Worm (Caenorhabditis elegans) whole organism, L4/young adult: ENCODE data around the gene cnnm-2.
A peak's percentile ranks its signal among the peaks of the same experiment; 100 is the strongest.

Source experiments
- W03F9.2 ChIP-seq: fragments of 150-350 bp; optimal IDR thresholded peaks from 2 replicates; lab custom pipeline; 2014; ENCODE audit warnings: missing biosample characterization, missing genetic modification characterization
- dao-5 ChIP-seq: sonication (generic microtip); optimal IDR thresholded peaks from 2 replicates; lab custom pipeline; 2016; ENCODE audit warnings: missing genotype, missing genetic modification characterization, moderate library complexity, missing compliant biosample characterization
- him-1 ChIP-seq: sonication (generic microtip); optimal IDR thresholded peaks from 2 replicates; lab custom pipeline; 2016; ENCODE audit warnings: missing genotype, missing genetic modification reagents, missing genetic modification characterization, missing compliant biosample characterization

Gene cnnm-2

ce11 chrX:8799925-8800324 lies 12.0 kb upstream of the cnnm-2 start:
- TF ChIP-seq W03F9.2 (tag; lab: Kevin White, UChicago) (no peak), him-1 (no peak), dao-5 (tag; lab: Kevin White, UChicago) (no peak)

- TF ChIP-seq W03F9.2 (tag; lab: Kevin White, UChicago) (no peak), him-1 (no peak), dao-5 (tag; lab: Kevin White, UChicago) (no peak)
Measured at ce11 chrX:8800355-8800754, 11.6 kb upstream of the cnnm-2 start.

DNA sequence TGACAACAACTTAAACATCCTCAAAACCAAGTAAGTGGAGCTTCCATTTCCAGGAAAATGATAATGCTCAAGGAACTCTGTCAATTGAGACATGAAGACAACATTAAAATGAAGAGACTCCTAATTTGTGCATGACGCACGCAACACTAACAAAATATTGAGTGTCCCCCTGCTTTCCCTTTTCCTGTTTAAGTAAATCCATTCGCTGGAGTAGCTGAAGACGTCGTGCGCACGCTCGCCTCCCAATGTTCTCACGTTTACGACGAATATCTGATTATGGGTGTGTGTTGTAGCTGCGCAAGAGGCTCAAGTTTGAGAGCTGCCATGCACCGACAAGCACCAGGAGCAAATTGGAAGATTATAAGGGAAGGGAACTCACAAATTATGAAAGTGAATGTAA lies 10.9 kb upstream of the cnnm-2 start:
- TF ChIP-seq W03F9.2 (tag; lab: Kevin White, UChicago) = no peak
- peak; percentile 42 for TF ChIP-seq him-1
- no peak for TF ChIP-seq dao-5 (tag; lab: Kevin White, UChicago)

ce11 chrX:8805475-8805874 lies 6.4 kb upstream of the cnnm-2 start:
- TF ChIP-seq him-1 (no peak), dao-5 (tag; lab: Kevin White, UChicago) (no peak)

DNA sequence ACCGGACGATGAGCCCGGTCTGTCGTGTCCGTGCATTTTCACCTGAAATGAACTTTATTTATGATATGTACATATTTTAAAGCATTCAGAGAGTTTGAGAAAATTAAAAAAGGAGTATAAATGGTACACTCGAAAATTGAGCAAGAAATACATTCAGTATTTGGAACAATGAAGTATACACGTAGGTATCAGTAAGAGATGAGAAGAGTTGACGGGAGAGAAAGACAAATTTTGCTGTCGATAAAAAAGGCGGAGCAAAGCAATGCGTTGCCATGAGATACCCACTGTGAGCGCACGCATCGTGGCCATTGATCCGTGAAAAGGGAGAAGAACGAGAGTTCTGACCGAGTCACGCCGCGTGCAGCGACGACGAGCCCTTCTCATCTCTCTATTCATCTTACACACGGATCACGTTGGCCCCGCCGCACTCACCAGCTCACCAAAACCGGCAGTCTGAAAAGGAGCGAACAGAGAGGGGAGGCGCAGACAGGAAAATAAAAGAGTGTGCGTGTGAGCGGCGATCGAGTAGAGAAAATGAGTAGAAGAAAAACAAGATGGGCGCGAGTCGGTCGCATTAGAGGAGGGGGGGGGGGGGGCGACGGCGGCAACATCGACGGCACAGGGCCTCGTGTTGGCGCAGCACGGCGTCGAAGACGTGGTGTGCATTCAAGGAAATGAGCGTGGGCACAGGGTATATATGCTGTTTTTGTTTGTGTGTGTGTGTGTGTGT lies 5.7 kb upstream of the cnnm-2 start, which contains the start of gene R04E5.8:
Gene R04E5.8 (minus strand): TSS at position 51 of the 730 bp plus-strand sequence.
- TF ChIP-seq him-1 = peak; percentile 90
- TF ChIP-seq dao-5 (tag; lab: Kevin White, UChicago) = no peak

- TF ChIP-seq W03F9.2 (tag; lab: Kevin White, UChicago) (no peak), him-1 (no peak), dao-5 (tag; lab: Kevin White, UChicago) (no peak)
Measured at ce11 chrX:8808740-8809139, 3.2 kb upstream of the cnnm-2 start.

- TF ChIP-seq him-1 (peak; percentile 98), W03F9.2 (tag; lab: Kevin White, UChicago) (peak; percentile 69), dao-5 (tag; lab: Kevin White, UChicago) (peak; percentile 42)
Measured at ce11 chrX:8810908-8811307, 997 bp upstream of the cnnm-2 start, which contains the start of gene R04E5.9. Gene R04E5.9, minus strand, starts transcription at chrX:8811142.

DNA sequence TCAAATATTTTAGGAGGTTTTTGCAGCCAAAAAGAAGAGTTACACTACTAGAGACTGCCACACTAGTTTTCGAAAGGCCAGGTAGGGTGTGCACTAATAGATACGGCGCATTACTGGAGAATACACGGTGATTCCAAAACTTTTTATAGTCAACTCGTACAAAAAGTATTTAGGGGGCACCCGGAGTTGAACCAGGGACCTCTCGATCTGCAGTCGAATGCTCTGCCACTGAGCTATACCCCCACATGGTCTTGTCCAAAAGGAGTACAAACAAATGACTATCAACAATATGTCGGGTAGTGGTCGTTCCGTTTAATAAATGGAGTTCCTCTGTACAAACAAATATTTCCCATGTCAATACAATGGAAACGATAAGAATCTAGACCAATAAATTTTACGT lies 6.0 kb downstream of the cnnm-2 start:
- no peak for TF ChIP-seq him-1
- TF ChIP-seq dao-5 (tag; lab: Kevin White, UChicago) = no peak
- no peak for TF ChIP-seq W03F9.2 (tag; lab: Kevin White, UChicago)

DNA sequence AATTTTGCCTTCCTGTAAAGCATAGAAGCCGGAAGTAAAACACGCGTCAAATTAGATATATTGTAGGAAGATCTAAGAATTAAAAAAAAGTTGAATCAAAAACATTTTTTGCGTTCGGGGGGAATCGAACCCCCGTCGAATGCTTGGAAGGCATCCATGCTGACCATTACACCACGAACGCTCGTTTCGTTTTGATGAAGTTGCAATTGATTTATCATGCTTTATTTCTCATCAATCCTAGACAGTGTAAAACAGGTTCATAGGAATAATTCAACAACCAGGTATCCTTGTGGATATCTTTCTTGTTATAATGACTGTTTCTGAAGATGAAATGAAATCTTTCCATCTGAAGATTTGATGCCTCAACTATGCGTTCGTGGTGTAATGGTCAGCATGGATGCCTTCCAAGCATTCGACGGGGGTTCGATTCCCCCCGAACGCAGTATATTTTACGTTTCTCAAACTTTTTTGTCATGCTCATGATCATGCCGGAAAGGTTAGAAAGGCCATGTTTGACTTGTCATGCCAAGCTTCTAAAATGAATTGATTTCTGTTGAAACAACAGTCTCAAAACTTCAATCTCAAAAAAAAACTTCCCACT lies 8.0 kb downstream of the cnnm-2 start:
- TF ChIP-seq W03F9.2 (tag; lab: Kevin White, UChicago) (no peak), him-1 (no peak), dao-5 (tag; lab: Kevin White, UChicago) (no peak)

- TF ChIP-seq dao-5 (tag; lab: Kevin White, UChicago) (no peak), W03F9.2 (tag; lab: Kevin White, UChicago) (no peak), him-1 (no peak)
Measured at ce11 chrX:8820643-8821042, 8.7 kb downstream of the cnnm-2 start.

DNA sequence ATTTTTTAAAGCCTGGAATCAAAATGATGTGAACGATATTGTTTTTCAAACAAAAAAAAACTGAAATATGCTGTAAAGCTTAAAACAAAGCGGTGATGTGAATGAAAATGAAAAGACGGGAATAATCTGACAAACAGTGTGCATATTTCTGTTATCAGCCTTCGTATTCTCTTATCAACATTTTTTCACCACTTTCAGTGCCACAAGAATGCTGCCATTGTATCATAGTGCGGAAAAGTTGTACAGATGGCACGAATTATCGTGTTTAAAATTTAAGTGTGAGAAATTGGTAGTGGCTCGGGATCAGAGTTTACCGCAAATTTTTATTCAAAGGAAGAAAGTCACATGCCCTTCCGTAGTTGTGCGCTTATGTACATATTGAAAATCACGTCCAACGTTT lies 12.5 kb downstream of the cnnm-2 start, which contains the start of gene ifd-1:
Gene ifd-1 (minus strand): TSS at position 12 of the 400 bp plus-strand sequence.
- TF ChIP-seq W03F9.2 (tag; lab: Kevin White, UChicago) = no peak
- TF ChIP-seq him-1 = no peak
- no peak for TF ChIP-seq dao-5 (tag; lab: Kevin White, UChicago)

DNA sequence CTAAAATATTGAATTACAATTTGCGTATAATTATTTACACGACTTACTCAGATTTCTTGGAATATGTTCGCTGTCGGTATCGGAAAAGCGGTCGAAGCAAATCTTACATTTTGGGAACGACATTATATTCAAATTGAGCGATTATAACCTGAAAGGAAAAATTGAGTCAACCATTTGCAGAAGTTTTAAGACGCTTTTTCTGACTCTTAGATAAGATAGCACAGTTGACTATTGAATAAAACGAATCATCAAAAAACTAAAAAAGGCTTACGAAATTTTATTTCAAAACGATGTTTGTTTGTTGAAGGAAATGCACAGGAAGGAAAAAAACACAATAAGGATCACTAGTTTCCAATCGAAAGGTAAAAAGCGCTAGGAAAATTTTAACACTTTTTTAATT lies 16.5 kb downstream of the cnnm-2 start, which contains the start of gene rcs-1:
Gene rcs-1 (minus strand): TSS at position 176 of the 400 bp plus-strand sequence.
- TF ChIP-seq dao-5 (tag; lab: Kevin White, UChicago) (no peak), him-1 (no peak), W03F9.2 (tag; lab: Kevin White, UChicago) (no peak)

ce11 chrX:8831162-8831561 lies 19.3 kb downstream of the cnnm-2 start, which contains the start of gene C28G1.6:
Gene C28G1.6, minus strand, starts transcription at chrX:8831262.
- TF ChIP-seq dao-5 (tag; lab: Kevin White, UChicago) = no peak
- TF ChIP-seq him-1 = no peak
- TF ChIP-seq W03F9.2 (tag; lab: Kevin White, UChicago) = no peak

DNA sequence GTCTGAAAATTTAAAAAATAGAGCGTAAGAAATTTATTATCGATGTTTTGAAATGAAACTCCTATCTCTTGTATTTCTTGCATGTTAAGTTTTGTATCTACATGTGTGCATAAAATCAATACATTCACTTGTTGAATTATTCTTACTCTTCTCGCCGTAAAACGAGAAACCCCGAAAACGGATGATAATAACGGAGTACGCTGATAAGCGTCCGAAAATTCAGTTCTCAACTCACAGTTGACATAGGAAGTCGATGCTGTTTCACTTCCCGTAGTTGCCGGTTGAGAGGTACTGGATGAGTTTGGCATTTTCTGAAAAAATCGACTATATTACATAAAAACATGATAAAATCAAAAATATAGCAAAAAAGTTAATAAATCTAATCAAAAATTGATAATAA lies 23.5 kb downstream of the cnnm-2 start, which contains the start of gene sec-15:
Gene sec-15 (minus strand): TSS at position 311 of the 400 bp plus-strand sequence.
- TF ChIP-seq W03F9.2 (tag; lab: Kevin White, UChicago) (no peak), him-1 (no peak), dao-5 (tag; lab: Kevin White, UChicago) (no peak)
